Worm (Caenorhabditis elegans) whole organism, L2 larva: ENCODE measurements around the gene ckb-1.
A peak's percentile ranks its signal among the peaks of the same experiment; 100 is the strongest.

Experiments used
- C34F6.9 ChIP-seq: fragments of 150-350 bp; optimal IDR thresholded peaks from 2 replicates; lab custom pipeline; 2014; ENCODE audit warnings: missing biosample characterization, missing genetic modification characterization
- F13H6.1 ChIP-seq: sonication (generic microtip); optimal IDR thresholded peaks from 2 replicates; lab custom pipeline; 2016; ENCODE audit warnings: missing genetic modification characterization, missing compliant biosample characterization
- R02D3.7 ChIP-seq: fragments of 150-350 bp; optimal IDR thresholded peaks from 2 replicates; lab custom pipeline; 2014; ENCODE audit warnings: missing biosample characterization, missing genetic modification characterization
- Y55F3AM.14 ChIP-seq: fragments of 200-800 bp; sonication (Bioruptor generic); optimal IDR thresholded peaks from 2 replicates; lab custom pipeline; 2018; ENCODE audit warnings: mild to moderate bottlenecking, missing genetic modification characterization, missing compliant biosample characterization
- alr-1 ChIP-seq: fragments of 150-350 bp; optimal IDR thresholded peaks from 2 replicates; lab custom pipeline; 2014; ENCODE audit warnings: missing biosample characterization, missing genetic modification characterization
- ama-1 ChIP-seq: fragments of 150-350 bp; optimal IDR thresholded peaks from 2 replicates; lab custom pipeline; 2018; ENCODE audit warnings: inconsistent platforms
- blmp-1 ChIP-seq: sonication (generic microtip); optimal IDR thresholded peaks from 2 replicates; lab custom pipeline; 2017; ENCODE audit warnings: missing genetic modification characterization, mild to moderate bottlenecking, missing compliant biosample characterization, antibody characterized with exemption, moderate library complexity; ENCODE audit not compliant: insufficient read depth
- ceh-16 ChIP-seq: fragments of 150-350 bp; optimal IDR thresholded peaks from 2 replicates; lab custom pipeline; 2014; ENCODE audit warnings: missing biosample characterization, missing genetic modification characterization
- ceh-82 ChIP-seq: fragments of 150-350 bp; optimal IDR thresholded peaks from 2 replicates; lab custom pipeline; 2014; ENCODE audit warnings: missing biosample characterization, missing genetic modification characterization
- crh-2 ChIP-seq: sonication (generic microtip); optimal IDR thresholded peaks from 2 replicates; lab custom pipeline; 2017; ENCODE audit warnings: missing biosample characterization, missing genetic modification characterization
- dmd-4 ChIP-seq: sonication (generic microtip); optimal IDR thresholded peaks from 2 replicates; lab custom pipeline; 2017; ENCODE audit warnings: missing biosample characterization, missing genetic modification characterization
- egl-27 ChIP-seq: sonication (generic microtip); optimal IDR thresholded peaks from 3 replicates; lab custom pipeline; 2017; ENCODE audit warnings: missing biosample characterization, missing genetic modification reagents, missing genetic modification characterization
- elt-1 ChIP-seq: fragments of 150-350 bp; optimal IDR thresholded peaks from 2 replicates; lab custom pipeline; 2014; ENCODE audit warnings: missing biosample characterization, missing genetic modification characterization
- elt-3 ChIP-seq: sonication (generic microtip); optimal IDR thresholded peaks from 2 replicates; lab custom pipeline; 2017; ENCODE audit warnings: missing biosample characterization, missing genetic modification characterization
- fos-1 ChIP-seq: fragments of 150-350 bp; optimal IDR thresholded peaks from 2 replicates; lab custom pipeline; 2014; ENCODE audit warnings: missing biosample characterization, missing genetic modification characterization
- gmeb-1 ChIP-seq: fragments of 150-350 bp; optimal IDR thresholded peaks from 2 replicates; lab custom pipeline; 2014; ENCODE audit warnings: missing biosample characterization, missing genetic modification characterization
- lin-11 ChIP-seq: fragments of 150-350 bp; sonication (generic microtip); optimal IDR thresholded peaks from 2 replicates; lab custom pipeline; 2014; ENCODE audit warnings: missing biosample characterization, missing genetic modification characterization, inconsistent platforms, mixed read lengths
- lin-13 ChIP-seq: fragments of 150-350 bp; optimal IDR thresholded peaks from 2 replicates; lab custom pipeline; 2014; ENCODE audit warnings: missing biosample characterization, missing genetic modification reagents, missing genetic modification characterization
- lsy-2 ChIP-seq, 2 experiments: fragments of 150-350 bp in 1 of 2; sonication (generic microtip) in 1 of 2; optimal IDR thresholded peaks; 2 replicates each; lab custom pipeline; 2014 to 2017; ENCODE audit warnings: missing biosample characterization in 2 of 2, missing genetic modification characterization in 2 of 2
- mab-5 ChIP-seq: fragments of 150-350 bp; optimal IDR thresholded peaks from 2 replicates; lab custom pipeline; 2014; ENCODE audit warnings: missing biosample characterization, missing genetic modification characterization
- mbf-1 ChIP-seq: sonication (generic microtip); optimal IDR thresholded peaks from 2 replicates; lab custom pipeline; 2017; ENCODE audit warnings: missing biosample characterization, missing genetic modification characterization
- mdl-1 ChIP-seq, 2 experiments: fragments of 150-350 bp in 1 of 2; sonication (generic microtip) in 1 of 2; optimal IDR thresholded peaks; 2 replicates each; lab custom pipeline; 2017; ENCODE audit warnings: missing biosample characterization in 2 of 2, missing genetic modification characterization in 2 of 2
- nhr-10 ChIP-seq: sonication (generic microtip); optimal IDR thresholded peaks from 2 replicates; lab custom pipeline; 2017; ENCODE audit warnings: missing biosample characterization, missing genetic modification characterization
- nhr-11 ChIP-seq: fragments of 150-350 bp; optimal IDR thresholded peaks from 2 replicates; lab custom pipeline; 2014; ENCODE audit warnings: missing biosample characterization, missing genetic modification characterization
- nhr-12 ChIP-seq: fragments of 150-350 bp; optimal IDR thresholded peaks from 2 replicates; lab custom pipeline; 2014; ENCODE audit warnings: missing biosample characterization, missing genetic modification characterization
- nhr-129 ChIP-seq: fragments of 150-350 bp; optimal IDR thresholded peaks from 2 replicates; lab custom pipeline; 2014; ENCODE audit warnings: missing biosample characterization, missing genetic modification characterization
- nhr-21 ChIP-seq: fragments of 150-350 bp; optimal IDR thresholded peaks from 2 replicates; lab custom pipeline; 2014; ENCODE audit warnings: missing biosample characterization, missing genetic modification characterization
- nhr-23 ChIP-seq: fragments of 150-350 bp; optimal IDR thresholded peaks from 2 replicates; lab custom pipeline; 2014; ENCODE audit warnings: missing biosample characterization, missing genetic modification reagents, missing genetic modification characterization
- nhr-237 ChIP-seq: fragments of 150-350 bp; optimal IDR thresholded peaks from 2 replicates; lab custom pipeline; 2014; ENCODE audit warnings: missing biosample characterization, missing genetic modification characterization
- nhr-25 ChIP-seq: fragments of 150-350 bp; sonication (generic microtip); optimal IDR thresholded peaks from 3 replicates; lab custom pipeline; 2014; ENCODE audit warnings: missing biosample characterization, missing genetic modification characterization
- nhr-6 ChIP-seq: fragments of 150-350 bp; optimal IDR thresholded peaks from 2 replicates; lab custom pipeline; 2014; ENCODE audit warnings: missing biosample characterization, missing genetic modification characterization
- skn-1 ChIP-seq: sonication (generic microtip); optimal IDR thresholded peaks from 2 replicates; lab custom pipeline; 2017; ENCODE audit warnings: missing biosample characterization, missing genetic modification characterization
- sma-3 ChIP-seq: sonication (generic microtip); optimal IDR thresholded peaks from 2 replicates; lab custom pipeline; 2016; ENCODE audit warnings: missing genetic modification reagents, missing genetic modification characterization, missing compliant biosample characterization
- sma-9 ChIP-seq, 2 experiments: fragments of 150-350 bp in 1 of 2; sonication (generic microtip) in 1 of 2; optimal IDR thresholded peaks; 2 replicates each; lab custom pipeline; 2014 to 2016; ENCODE audit warnings: missing genetic modification characterization in 2 of 2, mild to moderate bottlenecking in 1 of 2, missing biosample characterization in 1 of 2, missing compliant biosample characterization in 1 of 2, missing genetic modification reagents in 1 of 2, moderate library complexity in 1 of 2
- snpc-4 ChIP-seq: fragments of 150-350 bp; optimal IDR thresholded peaks from 2 replicates; lab custom pipeline; 2014; ENCODE audit warnings: missing biosample characterization, missing genetic modification characterization
- unc-39 ChIP-seq: fragments of 150-350 bp; optimal IDR thresholded peaks from 2 replicates; lab custom pipeline; 2014; ENCODE audit warnings: missing biosample characterization, missing genetic modification characterization
- unc-55 ChIP-seq: fragments of 150-350 bp; sonication (generic microtip); optimal IDR thresholded peaks from 3 replicates; lab custom pipeline; 2014; ENCODE audit warnings: missing biosample characterization, missing genetic modification reagents, missing genetic modification characterization
- unc-62 ChIP-seq: fragments of 150-350 bp; optimal IDR thresholded peaks from 2 replicates; lab custom pipeline; 2014; ENCODE audit warnings: missing biosample characterization, missing genetic modification reagents, missing genetic modification characterization
- zag-1 ChIP-seq: fragments of 150-350 bp; optimal IDR thresholded peaks from 2 replicates; lab custom pipeline; 2014; ENCODE audit warnings: missing biosample characterization, missing genetic modification characterization
- ztf-1 ChIP-seq: fragments of 200-800 bp; sonication (Bioruptor generic); conservative IDR thresholded peaks from 2 replicates; pipeline ENCODE4 v1.3.6; 2022; ENCODE audit warnings: missing genetic modification characterization, missing compliant biosample characterization
- ztf-11 ChIP-seq: sonication (generic microtip); optimal IDR thresholded peaks from 2 replicates; lab custom pipeline; 2017; ENCODE audit warnings: missing biosample characterization, missing genetic modification characterization
- ztf-4 ChIP-seq: fragments of 150-350 bp; optimal IDR thresholded peaks from 2 replicates; lab custom pipeline; 2014; ENCODE audit warnings: missing biosample characterization, missing genetic modification characterization

Gene ckb-1

ce11 chrIII:4349799-4350198, 15.3 kb upstream of the ckb-1 start, which contains the start of gene B0285.6:
Gene B0285.6, plus strand, starts transcription at chrIII:4350099.
- TF ChIP-seq nhr-11 (tag; lab: Kevin White, UChicago), result no peak
- no peak for TF ChIP-seq skn-1 (tag; lab: Kevin White, UChicago)
- TF ChIP-seq ztf-11, result no peak
- TF ChIP-seq dmd-4 (tag; lab: Kevin White, UChicago), result no peak
- TF ChIP-seq blmp-1 (tag; lab: Kevin White, UChicago), result no peak
- no peak for TF ChIP-seq nhr-10
- TF ChIP-seq unc-62 (GFP tag; lab: Kevin White, UChicago), result no peak
- no peak for TF ChIP-seq nhr-23 (tag; lab: Kevin White, UChicago)
- TF ChIP-seq unc-55 (GFP tag; lab: Kevin White, UChicago), result no peak
- no peak for TF ChIP-seq lsy-2 (tag; optimal IDR thresholded peaks at IDR 0.05; lab: Kevin White, UChicago)
- TF ChIP-seq mdl-1 (tag; optimal IDR thresholded peaks at IDR 0.05; lab: Kevin White, UChicago), result no peak
- no peak for TF ChIP-seq elt-1 (tag; lab: Kevin White, UChicago)
- TF ChIP-seq alr-1, result no peak
- TF ChIP-seq mbf-1, result no peak
- TF ChIP-seq nhr-12 (tag; lab: Kevin White, UChicago), result no peak
- no peak for TF ChIP-seq nhr-25 (tag; lab: Kevin White, UChicago)

ce11 chrIII:4356384-4356783, 8.7 kb upstream of the ckb-1 start, which contains the start of gene mnp-1:
Gene mnp-1, plus strand, starts transcription at chrIII:4356594.
- no peak for TF ChIP-seq blmp-1 (tag; lab: Kevin White, UChicago)
- TF ChIP-seq sma-3 (GFP tag; lab: Kevin White, UChicago), result no peak
- no peak for TF ChIP-seq nhr-129
- TF ChIP-seq egl-27 (tag; lab: Kevin White, UChicago), result no peak
- TF ChIP-seq lin-11 (tag; lab: Kevin White, UChicago), result no peak
- no peak for TF ChIP-seq elt-3 (tag; lab: Kevin White, UChicago)
- no peak for TF ChIP-seq zag-1 (tag; lab: Kevin White, UChicago)
- no peak for TF ChIP-seq ceh-82
- no peak for TF ChIP-seq nhr-12 (tag; lab: Kevin White, UChicago)
- no peak for TF ChIP-seq ceh-16 (tag; lab: Kevin White, UChicago)
- no peak for TF ChIP-seq nhr-6 (tag; lab: Kevin White, UChicago)
- no peak for TF ChIP-seq snpc-4 (tag; lab: Kevin White, UChicago)
- TF ChIP-seq lsy-2 (tag; optimal IDR thresholded peaks at IDR 0.05; lab: Kevin White, UChicago), result no peak
- TF ChIP-seq Y55F3AM.14 (GFP tag; lab: Kevin White, UChicago), result no peak
- TF ChIP-seq mdl-1 (tag; optimal IDR thresholded peaks at IDR 0.05; lab: Kevin White, UChicago), result no peak
- TF ChIP-seq R02D3.7, result no peak
- TF ChIP-seq elt-1 (tag; lab: Kevin White, UChicago), result no peak
- TF ChIP-seq ztf-11, result no peak
- no peak for TF ChIP-seq sma-9 (GFP tag; optimal IDR thresholded peaks at IDR 0.05; lab: Kevin White, UChicago)
- no peak for TF ChIP-seq sma-9 (tag; optimal IDR thresholded peaks at IDR 0.05; lab: Kevin White, UChicago)

DNA sequence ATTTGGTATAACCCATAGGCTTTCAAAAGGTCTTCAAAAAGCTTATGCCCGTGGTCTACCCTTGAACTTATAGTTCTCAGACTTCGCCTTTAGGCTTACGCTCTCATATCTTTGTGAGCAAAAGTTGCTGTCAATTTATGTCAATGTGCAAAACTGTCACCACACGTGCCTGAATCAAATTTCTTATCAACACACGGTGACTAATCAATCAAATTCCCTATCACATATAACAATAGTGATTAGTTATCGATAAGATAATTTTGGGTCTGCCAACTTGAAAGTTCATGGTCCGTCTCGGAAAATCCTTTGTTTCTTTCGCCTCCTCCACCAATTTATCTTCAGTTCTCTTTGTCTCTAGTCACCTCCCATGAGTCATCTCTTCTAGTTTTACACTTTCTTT, 7.6 kb upstream of the ckb-1 start:
- TF ChIP-seq mab-5 (tag; lab: Kevin White, UChicago) (no peak), crh-2 (no peak), elt-1 (tag; lab: Kevin White, UChicago) (no peak), fos-1 (tag; lab: Kevin White, UChicago) (peak; percentile 78), nhr-129 (peak; percentile 22), nhr-10 (no peak)

DNA sequence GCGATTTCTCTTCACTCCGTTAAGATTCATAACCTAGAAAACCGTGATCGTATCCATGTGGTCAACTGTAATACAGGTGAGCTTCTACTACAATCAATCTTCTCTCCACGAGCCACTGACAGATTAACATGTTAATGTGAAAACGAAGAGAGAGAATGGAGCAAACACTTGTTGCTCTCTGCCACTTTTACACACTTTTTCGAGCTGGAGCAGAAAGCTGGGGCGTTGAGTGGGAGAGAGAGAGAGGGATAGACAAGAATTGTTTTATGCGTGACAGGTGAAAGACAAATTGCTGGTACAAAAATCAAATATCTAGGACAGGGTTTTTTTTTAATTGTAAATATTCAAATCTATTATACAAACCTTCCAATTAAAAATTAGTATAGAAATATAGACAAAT, 6.7 kb upstream of the ckb-1 start:
- TF ChIP-seq elt-3 (tag; lab: Kevin White, UChicago) (no peak), F13H6.1 (tag; lab: Kevin White, UChicago) (peak; percentile 45), nhr-237 (no peak), snpc-4 (tag; lab: Kevin White, UChicago) (no peak), lin-11 (tag; lab: Kevin White, UChicago) (no peak), C34F6.9 (tag; lab: Kevin White, UChicago) (no peak), ztf-4 (tag; lab: Kevin White, UChicago) (no peak), sma-3 (GFP tag; lab: Kevin White, UChicago) (no peak), alr-1 (no peak), lsy-2 (tag; optimal IDR thresholded peaks at IDR 0.05; lab: Kevin White, UChicago) (peak in 1 of 2 experiments; percentile 15), dmd-4 (tag; lab: Kevin White, UChicago) (no peak), unc-62 (GFP tag; lab: Kevin White, UChicago) (no peak), sma-9 (GFP tag; optimal IDR thresholded peaks at IDR 0.05; lab: Kevin White, UChicago) (peak; percentile 3), sma-9 (tag; optimal IDR thresholded peaks at IDR 0.05; lab: Kevin White, UChicago) (no peak), ztf-1 (no peak), nhr-11 (tag; lab: Kevin White, UChicago) (no peak), ceh-16 (tag; lab: Kevin White, UChicago) (no peak), nhr-129 (no peak), blmp-1 (tag; lab: Kevin White, UChicago) (no peak), egl-27 (tag; lab: Kevin White, UChicago) (no peak), unc-55 (GFP tag; lab: Kevin White, UChicago) (no peak), skn-1 (tag; lab: Kevin White, UChicago) (no peak), nhr-6 (tag; lab: Kevin White, UChicago) (no peak), mbf-1 (no peak), unc-39 (tag; lab: Kevin White, UChicago) (no peak), nhr-12 (tag; lab: Kevin White, UChicago) (no peak), gmeb-1 (no peak), lin-13 (GFP tag; lab: Kevin White, UChicago) (no peak), ztf-11 (no peak), nhr-21 (tag; lab: Kevin White, UChicago) (no peak), mab-5 (tag; lab: Kevin White, UChicago) (peak; percentile 49), ama-1 (no peak)
